Worm (Caenorhabditis elegans) whole organism, L2 larva: ENCODE measurements around the gene par-1.
A peak's percentile ranks its signal among the peaks of the same experiment; 100 is the strongest.

Source experiments
- C34F6.9 ChIP-seq: fragments of 150-350 bp; optimal IDR thresholded peaks from 2 replicates; lab custom pipeline; 2014; ENCODE audit warnings: missing biosample characterization, missing genetic modification characterization
- F13H6.1 ChIP-seq: sonication (generic microtip); optimal IDR thresholded peaks from 2 replicates; lab custom pipeline; 2016; ENCODE audit warnings: missing genetic modification characterization, missing compliant biosample characterization
- R02D3.7 ChIP-seq: fragments of 150-350 bp; optimal IDR thresholded peaks from 2 replicates; lab custom pipeline; 2014; ENCODE audit warnings: missing biosample characterization, missing genetic modification characterization
- Y55F3AM.14 ChIP-seq: fragments of 200-800 bp; sonication (Bioruptor generic); optimal IDR thresholded peaks from 2 replicates; lab custom pipeline; 2018; ENCODE audit warnings: mild to moderate bottlenecking, missing genetic modification characterization, missing compliant biosample characterization
- ZK546.5 ChIP-seq: sonication (generic microtip); optimal IDR thresholded peaks from 2 replicates; lab custom pipeline; 2017; ENCODE audit warnings: missing biosample characterization, missing genetic modification characterization
- aly-2 ChIP-seq: fragments of 150-350 bp; optimal IDR thresholded peaks from 2 replicates; lab custom pipeline; 2014; ENCODE audit warnings: missing biosample characterization, missing genetic modification characterization
- ama-1 ChIP-seq: fragments of 150-350 bp; optimal IDR thresholded peaks from 2 replicates; lab custom pipeline; 2018; ENCODE audit warnings: inconsistent platforms
- blmp-1 ChIP-seq: sonication (generic microtip); optimal IDR thresholded peaks from 2 replicates; lab custom pipeline; 2017; ENCODE audit warnings: missing genetic modification characterization, mild to moderate bottlenecking, missing compliant biosample characterization, antibody characterized with exemption, moderate library complexity; ENCODE audit not compliant: insufficient read depth
- ceh-16 ChIP-seq: fragments of 150-350 bp; optimal IDR thresholded peaks from 2 replicates; lab custom pipeline; 2014; ENCODE audit warnings: missing biosample characterization, missing genetic modification characterization
- crh-2 ChIP-seq: sonication (generic microtip); optimal IDR thresholded peaks from 2 replicates; lab custom pipeline; 2017; ENCODE audit warnings: missing biosample characterization, missing genetic modification characterization
- dmd-4 ChIP-seq: sonication (generic microtip); optimal IDR thresholded peaks from 2 replicates; lab custom pipeline; 2017; ENCODE audit warnings: missing biosample characterization, missing genetic modification characterization
- egl-27 ChIP-seq: sonication (generic microtip); optimal IDR thresholded peaks from 3 replicates; lab custom pipeline; 2017; ENCODE audit warnings: missing biosample characterization, missing genetic modification reagents, missing genetic modification characterization
- elt-3 ChIP-seq: sonication (generic microtip); optimal IDR thresholded peaks from 2 replicates; lab custom pipeline; 2017; ENCODE audit warnings: missing biosample characterization, missing genetic modification characterization
- fos-1 ChIP-seq: fragments of 150-350 bp; optimal IDR thresholded peaks from 2 replicates; lab custom pipeline; 2014; ENCODE audit warnings: missing biosample characterization, missing genetic modification characterization
- gmeb-1 ChIP-seq: fragments of 150-350 bp; optimal IDR thresholded peaks from 2 replicates; lab custom pipeline; 2014; ENCODE audit warnings: missing biosample characterization, missing genetic modification characterization
- lin-11 ChIP-seq: fragments of 150-350 bp; sonication (generic microtip); optimal IDR thresholded peaks from 2 replicates; lab custom pipeline; 2014; ENCODE audit warnings: missing biosample characterization, missing genetic modification characterization, inconsistent platforms, mixed read lengths
- lin-13 ChIP-seq: fragments of 150-350 bp; optimal IDR thresholded peaks from 2 replicates; lab custom pipeline; 2014; ENCODE audit warnings: missing biosample characterization, missing genetic modification reagents, missing genetic modification characterization
- lsy-2 ChIP-seq, 2 experiments: fragments of 150-350 bp in 1 of 2; sonication (generic microtip) in 1 of 2; optimal IDR thresholded peaks; 2 replicates each; lab custom pipeline; 2014 to 2017; ENCODE audit warnings: missing biosample characterization in 2 of 2, missing genetic modification characterization in 2 of 2
- mab-5 ChIP-seq: fragments of 150-350 bp; optimal IDR thresholded peaks from 2 replicates; lab custom pipeline; 2014; ENCODE audit warnings: missing biosample characterization, missing genetic modification characterization
- mbf-1 ChIP-seq: sonication (generic microtip); optimal IDR thresholded peaks from 2 replicates; lab custom pipeline; 2017; ENCODE audit warnings: missing biosample characterization, missing genetic modification characterization
- mdl-1 ChIP-seq, 2 experiments: fragments of 150-350 bp in 1 of 2; sonication (generic microtip) in 1 of 2; optimal IDR thresholded peaks; 2 replicates each; lab custom pipeline; 2017; ENCODE audit warnings: missing biosample characterization in 2 of 2, missing genetic modification characterization in 2 of 2
- nhr-10 ChIP-seq: sonication (generic microtip); optimal IDR thresholded peaks from 2 replicates; lab custom pipeline; 2017; ENCODE audit warnings: missing biosample characterization, missing genetic modification characterization
- nhr-11 ChIP-seq: fragments of 150-350 bp; optimal IDR thresholded peaks from 2 replicates; lab custom pipeline; 2014; ENCODE audit warnings: missing biosample characterization, missing genetic modification characterization
- nhr-129 ChIP-seq: fragments of 150-350 bp; optimal IDR thresholded peaks from 2 replicates; lab custom pipeline; 2014; ENCODE audit warnings: missing biosample characterization, missing genetic modification characterization
- nhr-21 ChIP-seq: fragments of 150-350 bp; optimal IDR thresholded peaks from 2 replicates; lab custom pipeline; 2014; ENCODE audit warnings: missing biosample characterization, missing genetic modification characterization
- nhr-23 ChIP-seq: fragments of 150-350 bp; optimal IDR thresholded peaks from 2 replicates; lab custom pipeline; 2014; ENCODE audit warnings: missing biosample characterization, missing genetic modification reagents, missing genetic modification characterization
- nhr-237 ChIP-seq: fragments of 150-350 bp; optimal IDR thresholded peaks from 2 replicates; lab custom pipeline; 2014; ENCODE audit warnings: missing biosample characterization, missing genetic modification characterization
- nhr-25 ChIP-seq: fragments of 150-350 bp; sonication (generic microtip); optimal IDR thresholded peaks from 3 replicates; lab custom pipeline; 2014; ENCODE audit warnings: missing biosample characterization, missing genetic modification characterization
- nhr-77 ChIP-seq: fragments of 150-350 bp; optimal IDR thresholded peaks from 2 replicates; lab custom pipeline; 2014; ENCODE audit warnings: missing biosample characterization, missing genetic modification characterization
- peb-1 ChIP-seq: fragments of 150-350 bp; optimal IDR thresholded peaks from 2 replicates; lab custom pipeline; 2014; ENCODE audit warnings: missing biosample characterization, missing genetic modification characterization
- sem-4 ChIP-seq: fragments of 150-350 bp; optimal IDR thresholded peaks from 2 replicates; lab custom pipeline; 2014; ENCODE audit warnings: missing biosample characterization, missing genetic modification reagents, missing genetic modification characterization
- sma-3 ChIP-seq: sonication (generic microtip); optimal IDR thresholded peaks from 2 replicates; lab custom pipeline; 2016; ENCODE audit warnings: missing genetic modification reagents, missing genetic modification characterization, missing compliant biosample characterization
- sma-9 ChIP-seq, 2 experiments: fragments of 150-350 bp in 1 of 2; sonication (generic microtip) in 1 of 2; optimal IDR thresholded peaks; 2 replicates each; lab custom pipeline; 2014 to 2016; ENCODE audit warnings: missing genetic modification characterization in 2 of 2, mild to moderate bottlenecking in 1 of 2, missing biosample characterization in 1 of 2, missing compliant biosample characterization in 1 of 2, missing genetic modification reagents in 1 of 2, moderate library complexity in 1 of 2
- snpc-4 ChIP-seq: fragments of 150-350 bp; optimal IDR thresholded peaks from 2 replicates; lab custom pipeline; 2014; ENCODE audit warnings: missing biosample characterization, missing genetic modification characterization
- unc-39 ChIP-seq: fragments of 150-350 bp; optimal IDR thresholded peaks from 2 replicates; lab custom pipeline; 2014; ENCODE audit warnings: missing biosample characterization, missing genetic modification characterization
- unc-62 ChIP-seq: fragments of 150-350 bp; optimal IDR thresholded peaks from 2 replicates; lab custom pipeline; 2014; ENCODE audit warnings: missing biosample characterization, missing genetic modification reagents, missing genetic modification characterization
- ztf-1 ChIP-seq: fragments of 200-800 bp; sonication (Bioruptor generic); conservative IDR thresholded peaks from 2 replicates; pipeline ENCODE4 v1.3.6; 2022; ENCODE audit warnings: missing genetic modification characterization, missing compliant biosample characterization
- ztf-4 ChIP-seq: fragments of 150-350 bp; optimal IDR thresholded peaks from 2 replicates; lab custom pipeline; 2014; ENCODE audit warnings: missing biosample characterization, missing genetic modification characterization

The par-1 gene

DNA sequence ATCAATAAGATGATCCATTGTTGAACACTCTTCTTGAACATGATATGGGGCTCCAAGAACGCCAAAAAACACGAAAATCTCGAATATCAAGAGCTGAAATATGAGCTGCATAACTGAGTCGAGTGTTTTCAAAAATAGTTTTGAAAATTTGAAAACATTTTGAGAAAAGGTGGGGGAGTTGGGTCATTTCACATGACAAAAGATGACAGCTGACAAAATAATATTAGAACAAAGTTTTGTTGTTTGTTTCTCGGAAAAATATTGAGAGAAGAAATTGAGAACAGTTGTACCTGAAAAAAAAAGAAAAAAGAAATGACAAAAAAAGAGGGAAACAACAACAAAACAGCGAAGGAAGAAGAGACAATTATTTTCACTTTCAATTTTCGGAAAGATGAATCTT lies 46.6 kb downstream of the par-1 start, which contains the start of the genes D1086.2 and D1086.1:
Gene D1086.2 (minus strand): TSS at position 150 of the 400 bp plus-strand sequence.
Gene D1086.1 (plus strand): TSS at position 340 of the 400 bp plus-strand sequence.
- TF ChIP-seq F13H6.1 (tag; lab: Kevin White, UChicago), result peak; percentile 53
- no peak for TF ChIP-seq mbf-1 (tag; lab: Kevin White, UChicago)
- TF ChIP-seq nhr-21, result no peak
- TF ChIP-seq nhr-129, result peak; percentile 23
- TF ChIP-seq peb-1, result no peak
- TF ChIP-seq, all 48 proteins: peak for 2

DNA sequence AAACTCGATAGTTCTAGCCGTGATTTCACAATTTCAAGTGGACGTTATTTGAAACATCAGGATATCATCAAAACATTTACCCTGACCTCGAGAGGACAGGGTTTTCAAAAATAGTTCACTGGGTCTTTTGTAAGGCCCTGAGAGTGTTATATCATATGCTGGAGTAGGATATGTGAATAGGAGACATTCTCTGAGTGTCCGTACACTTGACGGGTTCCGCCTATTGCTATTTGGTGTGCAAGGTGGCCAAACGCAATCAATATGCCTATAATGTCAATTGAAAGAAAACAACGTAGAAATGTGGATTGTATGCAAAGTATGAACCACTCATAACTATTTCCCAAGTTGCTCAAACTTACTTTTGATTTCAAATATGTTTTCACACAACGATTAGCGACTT lies 47.8 kb downstream of the par-1 start:
- TF ChIP-seq lsy-2 (tag; optimal IDR thresholded peaks at IDR 0.05; lab: Kevin White, UChicago), result no peak
- TF ChIP-seq C34F6.9, result no peak
- TF ChIP-seq gmeb-1 (tag; lab: Kevin White, UChicago), result no peak
- TF ChIP-seq peb-1, result no peak
- no peak for TF ChIP-seq sma-3
- TF ChIP-seq nhr-23 (tag; lab: Kevin White, UChicago), result no peak
- no peak for TF ChIP-seq nhr-11
- no peak for TF ChIP-seq sem-4 (tag; lab: Kevin White, UChicago)
- TF ChIP-seq, all 48 proteins: peak for 0

DNA sequence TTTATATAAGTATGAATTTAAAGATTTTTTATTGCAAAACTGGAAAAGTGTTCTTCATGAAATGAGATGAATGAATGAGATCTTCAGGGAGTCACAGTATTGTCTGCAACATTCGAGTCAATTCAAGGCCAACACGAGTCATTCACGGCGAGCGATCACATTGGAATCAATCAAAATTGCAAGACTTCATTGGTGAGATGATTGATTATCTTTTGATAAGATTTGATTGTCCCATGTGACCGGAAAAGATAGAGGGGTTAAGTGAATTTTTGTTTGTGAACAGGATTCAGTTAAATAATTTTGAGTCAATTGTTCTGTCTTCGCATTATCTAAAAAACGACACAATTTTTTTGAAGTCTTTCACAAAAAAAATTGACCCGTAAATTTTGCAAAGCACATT lies 50.2 kb downstream of the par-1 start:
- TF ChIP-seq Y55F3AM.14 (GFP tag; lab: Kevin White, UChicago) (no peak), sma-3 (peak; percentile 57), nhr-25 (tag; lab: Kevin White, UChicago) (peak; percentile 65), fos-1 (tag; lab: Kevin White, UChicago) (peak; percentile 26), ZK546.5 (tag; lab: Kevin White, UChicago) (no peak), mdl-1 (tag; optimal IDR thresholded peaks at IDR 0.05; lab: Kevin White, UChicago) (peak in 1 of 2 experiments; percentile 3), sma-9 (GFP tag; optimal IDR thresholded peaks at IDR 0.05; lab: Kevin White, UChicago) (peak; percentile 84), sma-9 (tag; optimal IDR thresholded peaks at IDR 0.05; lab: Kevin White, UChicago) (no peak), ceh-16 (tag; lab: Kevin White, UChicago) (no peak), nhr-21 (peak; percentile 72), unc-39 (tag; lab: Kevin White, UChicago) (no peak), gmeb-1 (tag; lab: Kevin White, UChicago) (no peak), mab-5 (peak; percentile 24), C34F6.9 (no peak)

DNA sequence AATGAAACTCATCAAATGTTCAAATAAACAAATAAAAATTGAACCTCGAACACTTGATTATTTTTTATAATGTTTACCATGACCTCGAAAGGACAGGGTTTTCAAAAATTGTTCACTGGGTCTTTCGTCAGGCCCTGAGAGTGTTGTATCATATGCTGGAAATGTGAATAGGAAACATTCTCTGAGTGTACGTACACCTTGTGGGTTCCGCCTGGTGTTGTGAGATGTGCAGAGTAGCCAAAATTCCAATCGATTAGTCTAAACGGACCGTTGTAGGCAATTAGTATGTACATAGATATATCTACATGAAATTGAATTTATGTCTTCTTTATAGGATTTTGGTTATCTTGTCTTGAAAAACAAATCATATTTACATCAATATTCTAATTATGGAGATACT lies 50.6 kb downstream of the par-1 start:
- TF ChIP-seq mdl-1 (tag; optimal IDR thresholded peaks at IDR 0.05; lab: Kevin White, UChicago) (no peak), ama-1 (lab: Kevin White, UChicago) (no peak), nhr-10 (tag; lab: Kevin White, UChicago) (no peak), ztf-4 (tag; lab: Kevin White, UChicago) (no peak), nhr-77 (tag; lab: Kevin White, UChicago) (no peak), lin-13 (GFP tag; lab: Kevin White, UChicago) (no peak), nhr-237 (tag; lab: Kevin White, UChicago) (no peak), R02D3.7 (tag; lab: Kevin White, UChicago) (no peak)

DNA sequence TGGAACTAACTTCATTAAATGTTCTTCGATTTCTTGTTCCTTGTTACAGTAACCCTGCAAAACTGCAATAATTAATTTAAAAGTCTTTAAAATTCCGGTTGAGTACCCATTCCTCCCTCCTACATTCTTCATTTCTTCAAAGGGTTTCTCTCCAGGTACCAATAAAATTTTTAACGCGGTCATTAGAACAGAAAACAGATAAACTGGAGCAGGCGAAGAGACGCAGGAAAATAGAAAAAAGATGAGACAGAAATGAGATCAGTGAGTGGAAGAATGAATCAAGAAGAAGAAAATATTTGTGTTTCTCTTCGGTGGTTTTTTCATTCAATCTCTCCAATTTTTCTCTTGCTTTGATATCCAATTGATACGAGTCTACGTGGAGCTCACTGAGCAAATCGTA lies 51.4 kb downstream of the par-1 start, which contains the start of gene D1086.8:
Gene D1086.8 (plus strand): TSS at position 301 of the 400 bp plus-strand sequence.
- TF ChIP-seq unc-62 (GFP tag; lab: Kevin White, UChicago) (no peak), C34F6.9 (peak; percentile 4)

DNA sequence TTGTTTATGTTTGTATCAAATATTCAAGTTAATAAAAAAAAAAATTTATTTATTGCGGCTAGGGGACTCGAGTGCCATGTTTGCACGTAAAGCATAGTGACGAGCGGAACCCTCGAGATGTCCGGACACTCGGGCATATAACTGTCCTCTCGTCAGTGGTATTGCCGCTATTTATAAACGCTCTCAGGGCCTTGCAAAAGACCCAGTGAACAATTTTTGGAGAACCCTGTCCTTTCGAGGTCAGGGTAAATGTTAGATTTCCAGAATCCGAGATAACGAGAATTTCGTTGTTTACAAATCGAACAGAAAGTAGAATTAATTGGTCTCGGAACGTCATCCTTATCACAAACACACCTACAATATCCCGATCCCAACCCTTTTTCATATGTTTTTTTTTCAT lies 52.8 kb downstream of the par-1 start, which contains the start of gene D1086.3:
Gene D1086.3 (plus strand): TSS at position 390 of the 400 bp plus-strand sequence.
- TF ChIP-seq C34F6.9 (peak; percentile 5), elt-3 (no peak), snpc-4 (tag; lab: Kevin White, UChicago) (peak; percentile 97), aly-2 (tag; lab: Kevin White, UChicago) (no peak), nhr-129 (peak; percentile 30), sma-3 (peak; percentile 35), fos-1 (tag; lab: Kevin White, UChicago) (peak; percentile 1), lin-13 (GFP tag; lab: Kevin White, UChicago) (peak; percentile 8), lsy-2 (tag; optimal IDR thresholded peaks at IDR 0.05; lab: Kevin White, UChicago) (peak in 1 of 2 experiments; percentile 44), nhr-10 (tag; lab: Kevin White, UChicago) (no peak), nhr-77 (tag; lab: Kevin White, UChicago) (no peak), lin-11 (tag; lab: Kevin White, UChicago) (no peak), mdl-1 (tag; optimal IDR thresholded peaks at IDR 0.05; lab: Kevin White, UChicago) (no peak), nhr-21 (peak; percentile 39), sma-9 (GFP tag; optimal IDR thresholded peaks at IDR 0.05; lab: Kevin White, UChicago) (peak; percentile 40), sma-9 (tag; optimal IDR thresholded peaks at IDR 0.05; lab: Kevin White, UChicago) (no peak), ztf-1 (GFP tag; lab: Robert Waterston, UW) (0 out of 2 replicates have a peak, but pooled peaks have one; percentile 30), crh-2 (tag; lab: Kevin White, UChicago) (no peak), peb-1 (no peak), dmd-4 (tag; lab: Kevin White, UChicago) (no peak), egl-27 (tag; lab: Kevin White, UChicago) (no peak), blmp-1 (no peak), ama-1 (lab: Kevin White, UChicago) (peak; percentile 91)
- TF ChIP-seq, all 48 proteins: peak for 11
